Worm (Caenorhabditis elegans) whole organism, early embryonic: ENCODE measurements around the gene Y48A6B.9.

Experiments
- B0310.2 ChIP-seq: sonication (generic microtip); optimal IDR thresholded peaks from 2 replicates; lab custom pipeline; 2016; ENCODE audit warnings: mild to moderate bottlenecking, missing genetic modification characterization, missing compliant biosample characterization
- F13C5.2 ChIP-seq: sonication (generic microtip); optimal IDR thresholded peaks from 2 replicates; lab custom pipeline; 2017; ENCODE audit warnings: mild to moderate bottlenecking, missing genetic modification characterization, inconsistent platforms, missing compliant biosample characterization
- aly-1 ChIP-seq: sonication (generic microtip); optimal IDR thresholded peaks from 2 replicates; lab custom pipeline; 2016; ENCODE audit warnings: missing genetic modification characterization, missing compliant biosample characterization
- ama-1 ChIP-seq: fragments of 150-350 bp; optimal IDR thresholded peaks from 2 replicates; lab custom pipeline; 2014
- ceh-13 ChIP-seq: fragments of 200-800 bp; sonication (Bioruptor generic); optimal IDR thresholded peaks from 2 replicates; lab custom pipeline; 2018; ENCODE audit warnings: mild to moderate bottlenecking, missing genetic modification characterization, missing compliant biosample characterization
- ceh-36 ChIP-seq: sonication (generic microtip); optimal IDR thresholded peaks from 2 replicates; lab custom pipeline; 2016; ENCODE audit warnings: missing genetic modification characterization, inconsistent platforms, missing compliant biosample characterization
- ets-7 ChIP-seq: sonication (generic microtip); optimal IDR thresholded peaks from 2 replicates; lab custom pipeline; 2016; ENCODE audit warnings: missing genotype, missing genetic modification characterization, missing compliant biosample characterization
- flt-1 ChIP-seq: fragments of 200-800 bp; sonication (Bioruptor generic); IDR thresholded peaks from 2 replicates; pipeline ENCODE4 v1.3.6; 2022; ENCODE audit warnings: missing genetic modification characterization, missing compliant biosample characterization
- hmbx-1 ChIP-seq: sonication (generic microtip); optimal IDR thresholded peaks from 2 replicates; lab custom pipeline; 2016; ENCODE audit warnings: mild to moderate bottlenecking, missing genetic modification characterization, missing compliant biosample characterization
- hmg-4 ChIP-seq: fragments of 200-800 bp; sonication (Bioruptor generic); optimal IDR thresholded peaks from 2 replicates; lab custom pipeline; 2018; ENCODE audit warnings: mild to moderate bottlenecking, missing genetic modification characterization, missing compliant biosample characterization
- hnd-1 ChIP-seq: sonication (generic microtip); optimal IDR thresholded peaks from 2 replicates; lab custom pipeline; 2016; ENCODE audit warnings: missing genetic modification characterization, missing compliant biosample characterization
- pes-1 ChIP-seq: fragments of 200-800 bp; sonication (Bioruptor generic); IDR thresholded peaks from 2 replicates; pipeline ENCODE4 v1.3.6; 2022; ENCODE audit warnings: missing genetic modification reagents, missing genetic modification characterization, missing compliant biosample characterization
- scrt-1 ChIP-seq: fragments of 200-800 bp; sonication (Bioruptor generic); IDR thresholded peaks from 2 replicates; pipeline ENCODE4 v1.3.6; 2022; ENCODE audit warnings: missing genetic modification characterization, missing compliant biosample characterization
- sea-1 ChIP-seq: fragments of 200-800 bp; sonication (Bioruptor generic); conservative IDR thresholded peaks from 2 replicates; pipeline ENCODE4 v1.3.6; 2022; ENCODE audit warnings: missing genetic modification characterization, missing compliant biosample characterization
- tbx-11 ChIP-seq: fragments of 200-800 bp; sonication (Bioruptor generic); IDR thresholded peaks from 2 replicates; pipeline ENCODE4 v1.3.6; 2022; ENCODE audit warnings: missing genetic modification characterization, missing compliant biosample characterization
- tbx-37 ChIP-seq: fragments of 200-800 bp; sonication (Bioruptor generic); conservative IDR thresholded peaks from 2 replicates; pipeline ENCODE4 v1.3.6; 2022; ENCODE audit warnings: missing genetic modification reagents, missing genetic modification characterization, missing compliant biosample characterization
- tra-4 ChIP-seq: sonication (generic microtip); optimal IDR thresholded peaks from 2 replicates; lab custom pipeline; 2017; ENCODE audit warnings: missing genetic modification characterization, missing compliant biosample characterization

Y48A6B.9 gene

ce11 chrIII:11045196-11045595 is 12.2 kb downstream of the Y48A6B.9 start:
- TF ChIP-seq B0310.2 (no peak), tbx-11 (GFP tag; lab: Robert Waterston, UW) (no peak), sea-1 (no peak), pes-1 (no peak), tra-4 (tag; lab: Kevin White, UChicago) (no peak), ama-1 (lab: Kevin White, UChicago) (no peak), scrt-1 (GFP tag; lab: Robert Waterston, UW) (no peak), hnd-1 (tag; lab: Kevin White, UChicago) (no peak), hmg-4 (GFP tag; lab: Kevin White, UChicago) (no peak), aly-1 (tag; lab: Kevin White, UChicago) (no peak)

ce11 chrIII:11046549-11046948 is 13.6 kb downstream of the Y48A6B.9 start:
- TF ChIP-seq sea-1 (no peak), hmg-4 (GFP tag; lab: Kevin White, UChicago) (no peak), ceh-13 (GFP tag; lab: Kevin White, UChicago) (no peak), tbx-37 (GFP tag; lab: Robert Waterston, UW) (no peak), ama-1 (lab: Kevin White, UChicago) (no peak), flt-1 (GFP tag; lab: Robert Waterston, UW) (no peak), B0310.2 (no peak), hnd-1 (tag; lab: Kevin White, UChicago) (no peak), F13C5.2 (tag; lab: Kevin White, UChicago) (no peak), hmbx-1 (tag; lab: Kevin White, UChicago) (no peak), ceh-36 (tag; lab: Kevin White, UChicago) (no peak), aly-1 (tag; lab: Kevin White, UChicago) (no peak), ets-7 (tag; lab: Kevin White, UChicago) (no peak), tbx-11 (GFP tag; lab: Robert Waterston, UW) (no peak), pes-1 (no peak), scrt-1 (GFP tag; lab: Robert Waterston, UW) (no peak), tra-4 (tag; lab: Kevin White, UChicago) (no peak)

ce11 chrIII:11050658-11051118 is 17.7 kb downstream of the Y48A6B.9 start:
- no peak for TF ChIP-seq sea-1
- no peak for TF ChIP-seq ceh-13 (GFP tag; lab: Kevin White, UChicago)
- no peak for TF ChIP-seq hmg-4 (GFP tag; lab: Kevin White, UChicago)
- TF ChIP-seq flt-1 (GFP tag; lab: Robert Waterston, UW): no peak
- TF ChIP-seq hmbx-1 (tag; lab: Kevin White, UChicago): no peak
- TF ChIP-seq tbx-37 (GFP tag; lab: Robert Waterston, UW): no peak
- TF ChIP-seq ets-7 (tag; lab: Kevin White, UChicago): no peak
- TF ChIP-seq F13C5.2 (tag; lab: Kevin White, UChicago): no peak
- no peak for TF ChIP-seq ama-1 (lab: Kevin White, UChicago)
- TF ChIP-seq ceh-36 (tag; lab: Kevin White, UChicago): no peak
- no peak for TF ChIP-seq hnd-1 (tag; lab: Kevin White, UChicago)
- TF ChIP-seq B0310.2: no peak

ce11 chrIII:11053603-11054002 is 20.6 kb downstream of the Y48A6B.9 start:
- TF ChIP-seq B0310.2: no peak

- TF ChIP-seq sea-1: no peak
- TF ChIP-seq hnd-1 (tag; lab: Kevin White, UChicago): no peak
- no peak for TF ChIP-seq B0310.2
- TF ChIP-seq tbx-37 (GFP tag; lab: Robert Waterston, UW): no peak
- TF ChIP-seq hmbx-1 (tag; lab: Kevin White, UChicago): no peak
- TF ChIP-seq pes-1: no peak
- no peak for TF ChIP-seq scrt-1 (GFP tag; lab: Robert Waterston, UW)
- TF ChIP-seq ama-1 (lab: Kevin White, UChicago): no peak
- no peak for TF ChIP-seq tra-4 (tag; lab: Kevin White, UChicago)
- TF ChIP-seq F13C5.2 (tag; lab: Kevin White, UChicago): no peak
- no peak for TF ChIP-seq aly-1 (tag; lab: Kevin White, UChicago)
- TF ChIP-seq ceh-36 (tag; lab: Kevin White, UChicago): no peak
- no peak for TF ChIP-seq hmg-4 (GFP tag; lab: Kevin White, UChicago)
- TF ChIP-seq ets-7 (tag; lab: Kevin White, UChicago): no peak
- no peak for TF ChIP-seq tbx-11 (GFP tag; lab: Robert Waterston, UW)
- TF ChIP-seq flt-1 (GFP tag; lab: Robert Waterston, UW): no peak
These were observed 21.1 kb downstream of the Y48A6B.9 start for ce11 chrIII:11054032-11054431.

ce11 chrIII:11054532-11055265 is 21.7 kb downstream of the Y48A6B.9 start:
- no peak for TF ChIP-seq pes-1
- no peak for TF ChIP-seq hmg-4 (GFP tag; lab: Kevin White, UChicago)
- no peak for TF ChIP-seq aly-1 (tag; lab: Kevin White, UChicago)
- no peak for TF ChIP-seq ama-1 (lab: Kevin White, UChicago)
- TF ChIP-seq ets-7 (tag; lab: Kevin White, UChicago): no peak
- no peak for TF ChIP-seq tbx-11 (GFP tag; lab: Robert Waterston, UW)
- no peak for TF ChIP-seq B0310.2
- TF ChIP-seq F13C5.2 (tag; lab: Kevin White, UChicago): no peak
- TF ChIP-seq tra-4 (tag; lab: Kevin White, UChicago): no peak
- TF ChIP-seq ceh-13 (GFP tag; lab: Kevin White, UChicago): no peak
- TF ChIP-seq tbx-37 (GFP tag; lab: Robert Waterston, UW): no peak
- TF ChIP-seq hmbx-1 (tag; lab: Kevin White, UChicago): no peak
- TF ChIP-seq ceh-36 (tag; lab: Kevin White, UChicago): no peak
- TF ChIP-seq flt-1 (GFP tag; lab: Robert Waterston, UW): no peak
- TF ChIP-seq scrt-1 (GFP tag; lab: Robert Waterston, UW): no peak
- no peak for TF ChIP-seq hnd-1 (tag; lab: Kevin White, UChicago)
- no peak for TF ChIP-seq sea-1

ce11 chrIII:11059775-11060174 is 26.8 kb downstream of the Y48A6B.9 start:
- TF ChIP-seq ets-7 (tag; lab: Kevin White, UChicago) (no peak), sea-1 (no peak), ceh-13 (GFP tag; lab: Kevin White, UChicago) (no peak), ceh-36 (tag; lab: Kevin White, UChicago) (no peak), tbx-11 (GFP tag; lab: Robert Waterston, UW) (no peak), tra-4 (tag; lab: Kevin White, UChicago) (no peak), scrt-1 (GFP tag; lab: Robert Waterston, UW) (no peak), tbx-37 (GFP tag; lab: Robert Waterston, UW) (no peak), hnd-1 (tag; lab: Kevin White, UChicago) (no peak), pes-1 (no peak), hmbx-1 (tag; lab: Kevin White, UChicago) (no peak), F13C5.2 (tag; lab: Kevin White, UChicago) (no peak), B0310.2 (no peak), ama-1 (lab: Kevin White, UChicago) (no peak), aly-1 (tag; lab: Kevin White, UChicago) (no peak), hmg-4 (GFP tag; lab: Kevin White, UChicago) (no peak), flt-1 (GFP tag; lab: Robert Waterston, UW) (no peak)
